Worm (Caenorhabditis elegans): Measurements from ENCODE around the gene F26A10.2.

F26A10.2 gene

ce11 chrX:7614466-7614865 lies 30.7 kb downstream of the F26A10.2 start:
- TF ChIP-seq ama-1 (optimal IDR thresholded peaks at IDR 0.05): no peak
- no peak for TF ChIP-seq pes-1 (GFP tag; IDR thresholded peaks at IDR 0.05)
- no peak for TF ChIP-seq tbx-37 (GFP tag; conservative IDR thresholded peaks at IDR 0.05)
- TF ChIP-seq scrt-1 (GFP tag; IDR thresholded peaks at IDR 0.05): no peak
- no peak for TF ChIP-seq aly-1 (tag; optimal IDR thresholded peaks at IDR 0.05)
- no peak for TF ChIP-seq B0310.2 (tag; optimal IDR thresholded peaks at IDR 0.05)
- no peak for TF ChIP-seq tbx-11 (GFP tag; IDR thresholded peaks at IDR 0.05)
- no peak for TF ChIP-seq flt-1 (GFP tag; IDR thresholded peaks at IDR 0.05)
- TF ChIP-seq sea-1 (GFP tag; conservative IDR thresholded peaks at IDR 0.05): no peak
- no peak for TF ChIP-seq ets-7 (tag; optimal IDR thresholded peaks at IDR 0.05)

ce11 chrX:7607982-7608381 lies 37.2 kb downstream of the F26A10.2 start, which contains the start of gene twk-17:
twk-17 (minus strand) TSS chrX:7608082.
- TF ChIP-seq B0310.2 (tag; optimal IDR thresholded peaks at IDR 0.05) (no peak), ets-7 (tag; optimal IDR thresholded peaks at IDR 0.05) (no peak), flt-1 (GFP tag; IDR thresholded peaks at IDR 0.05) (no peak)

- TF ChIP-seq ets-7 (tag; optimal IDR thresholded peaks at IDR 0.05): no peak
- TF ChIP-seq tbx-11 (GFP tag; IDR thresholded peaks at IDR 0.05): no peak
- no peak for TF ChIP-seq B0310.2 (tag; optimal IDR thresholded peaks at IDR 0.05)
- TF ChIP-seq hnd-1 (tag; optimal IDR thresholded peaks at IDR 0.05): no peak
- TF ChIP-seq ceh-36 (tag; optimal IDR thresholded peaks at IDR 0.05): no peak
- no peak for TF ChIP-seq hmbx-1 (tag; optimal IDR thresholded peaks at IDR 0.05)
- no peak for TF ChIP-seq scrt-1 (GFP tag; IDR thresholded peaks at IDR 0.05)
- no peak for TF ChIP-seq flt-1 (GFP tag; IDR thresholded peaks at IDR 0.05)
- TF ChIP-seq ama-1 (optimal IDR thresholded peaks at IDR 0.05): no peak
- TF ChIP-seq sea-1 (GFP tag; conservative IDR thresholded peaks at IDR 0.05): no peak
- no peak for TF ChIP-seq tra-4 (tag; optimal IDR thresholded peaks at IDR 0.05)
- TF ChIP-seq hmg-4 (GFP tag; optimal IDR thresholded peaks at IDR 0.05): no peak
Measured at ce11 chrX:7596627-7597026, 48.6 kb downstream of the F26A10.2 start, which contains the start of gene C44E12.1. C44E12.1 (plus strand) TSS chrX:7596927.

DNA sequence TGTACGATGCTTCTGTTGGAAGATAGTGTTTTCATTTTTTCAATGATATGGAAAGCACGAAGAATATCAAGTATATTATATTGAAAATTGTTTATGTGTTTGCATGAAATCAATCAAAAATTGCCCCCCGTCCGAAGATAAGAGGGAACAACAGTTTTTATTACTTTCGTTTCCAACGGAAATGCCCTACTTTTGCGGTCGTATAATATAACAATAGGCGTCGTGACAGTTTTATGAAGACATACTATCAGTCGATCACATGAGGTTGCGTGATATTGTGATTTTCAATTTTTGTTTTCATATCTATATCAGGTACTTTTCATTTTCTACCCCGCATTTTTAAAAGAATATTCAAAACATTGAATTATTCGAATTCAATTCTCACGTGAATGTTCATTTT lies 49.2 kb downstream of the F26A10.2 start:
- TF ChIP-seq hnd-1 (tag; optimal IDR thresholded peaks at IDR 0.05) (no peak), ets-7 (tag; optimal IDR thresholded peaks at IDR 0.05) (no peak), hmbx-1 (tag; optimal IDR thresholded peaks at IDR 0.05) (no peak), hmg-4 (GFP tag; optimal IDR thresholded peaks at IDR 0.05) (no peak), F13C5.2 (tag; optimal IDR thresholded peaks at IDR 0.05) (no peak), ceh-13 (GFP tag; optimal IDR thresholded peaks at IDR 0.05) (no peak), pes-1 (GFP tag; IDR thresholded peaks at IDR 0.05) (no peak), aly-1 (tag; optimal IDR thresholded peaks at IDR 0.05) (no peak), flt-1 (GFP tag; IDR thresholded peaks at IDR 0.05) (no peak), B0310.2 (tag; optimal IDR thresholded peaks at IDR 0.05) (no peak), tbx-11 (GFP tag; IDR thresholded peaks at IDR 0.05) (no peak), sea-1 (GFP tag; conservative IDR thresholded peaks at IDR 0.05) (no peak), tra-4 (tag; optimal IDR thresholded peaks at IDR 0.05) (no peak), scrt-1 (GFP tag; IDR thresholded peaks at IDR 0.05) (no peak), ceh-36 (tag; optimal IDR thresholded peaks at IDR 0.05) (no peak), ama-1 (optimal IDR thresholded peaks at IDR 0.05) (no peak), tbx-37 (GFP tag; conservative IDR thresholded peaks at IDR 0.05) (no peak)

DNA sequence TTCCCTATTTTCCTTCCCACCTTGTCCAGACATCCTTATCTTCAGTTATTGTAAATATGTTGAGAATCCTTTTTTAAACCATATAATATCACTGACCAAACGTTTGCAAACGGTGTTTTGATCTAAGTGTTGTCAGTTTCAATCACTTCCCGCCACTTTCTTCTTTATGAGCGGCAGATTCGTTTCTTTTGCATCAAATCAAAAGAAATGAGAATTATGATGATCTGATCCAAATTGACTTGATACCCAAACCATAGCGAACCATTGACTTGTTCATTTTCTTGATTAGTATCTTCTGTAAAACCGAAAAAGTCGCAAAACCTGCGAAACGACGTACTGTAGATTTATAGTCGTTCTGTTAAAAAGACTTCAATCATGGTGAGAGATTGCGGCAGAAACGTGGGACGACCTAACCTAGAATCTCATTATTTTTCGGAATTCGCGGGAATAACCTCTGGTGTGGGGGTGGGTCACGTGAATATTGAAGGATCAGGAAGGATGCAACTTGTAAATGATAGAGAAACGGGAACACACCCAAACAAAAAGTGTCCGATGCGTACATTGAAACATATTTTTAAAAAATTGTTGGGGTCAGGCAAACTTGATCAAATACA lies 51.2 kb downstream of the F26A10.2 start:
- TF ChIP-seq flt-1 (GFP tag; IDR thresholded peaks at IDR 0.05): no peak
- TF ChIP-seq ceh-13 (GFP tag; optimal IDR thresholded peaks at IDR 0.05): no peak
- TF ChIP-seq hnd-1 (tag; optimal IDR thresholded peaks at IDR 0.05): no peak
- TF ChIP-seq hmbx-1 (tag; optimal IDR thresholded peaks at IDR 0.05): no peak
- TF ChIP-seq tbx-37 (GFP tag; conservative IDR thresholded peaks at IDR 0.05): no peak
- TF ChIP-seq tbx-11 (GFP tag; IDR thresholded peaks at IDR 0.05): no peak
- TF ChIP-seq F13C5.2 (tag; optimal IDR thresholded peaks at IDR 0.05): no peak
- TF ChIP-seq aly-1 (tag; optimal IDR thresholded peaks at IDR 0.05): no peak

DNA sequence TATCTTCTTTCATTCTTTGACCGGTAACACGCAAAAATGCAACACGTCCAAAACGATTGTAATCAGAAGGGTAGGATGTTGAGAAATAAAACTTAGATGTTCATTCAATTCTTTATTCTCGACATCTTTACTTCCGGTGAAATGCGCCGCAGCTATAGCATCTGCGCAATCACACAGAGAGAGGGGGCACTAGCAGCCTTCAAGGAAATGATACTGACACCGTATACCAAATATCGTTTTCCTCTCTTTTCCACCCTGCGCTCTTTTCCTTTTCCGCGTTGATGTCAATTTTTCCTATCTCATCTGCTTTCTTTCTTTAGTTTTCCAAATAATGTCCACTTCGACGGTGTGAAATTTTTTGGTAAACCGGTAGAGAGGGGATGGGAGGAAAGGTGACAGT lies 54.5 kb downstream of the F26A10.2 start:
- TF ChIP-seq flt-1 (GFP tag; IDR thresholded peaks at IDR 0.05) (no peak), ets-7 (tag; optimal IDR thresholded peaks at IDR 0.05) (no peak), ama-1 (optimal IDR thresholded peaks at IDR 0.05) (no peak), aly-1 (tag; optimal IDR thresholded peaks at IDR 0.05) (no peak), ceh-36 (tag; optimal IDR thresholded peaks at IDR 0.05) (no peak), hmg-4 (GFP tag; optimal IDR thresholded peaks at IDR 0.05) (no peak), F13C5.2 (tag; optimal IDR thresholded peaks at IDR 0.05) (no peak), sea-1 (GFP tag; conservative IDR thresholded peaks at IDR 0.05) (no peak), hnd-1 (tag; optimal IDR thresholded peaks at IDR 0.05) (no peak), ceh-13 (GFP tag; optimal IDR thresholded peaks at IDR 0.05) (no peak), pes-1 (GFP tag; IDR thresholded peaks at IDR 0.05) (no peak), tbx-11 (GFP tag; IDR thresholded peaks at IDR 0.05) (no peak)

- TF ChIP-seq tbx-37 (GFP tag; conservative IDR thresholded peaks at IDR 0.05) (no peak), ama-1 (optimal IDR thresholded peaks at IDR 0.05) (no peak), scrt-1 (GFP tag; IDR thresholded peaks at IDR 0.05) (no peak), tra-4 (tag; optimal IDR thresholded peaks at IDR 0.05) (no peak), flt-1 (GFP tag; IDR thresholded peaks at IDR 0.05) (no peak)
Measured at ce11 chrX:7587741-7588235, 57.4 kb downstream of the F26A10.2 start.

DNA sequence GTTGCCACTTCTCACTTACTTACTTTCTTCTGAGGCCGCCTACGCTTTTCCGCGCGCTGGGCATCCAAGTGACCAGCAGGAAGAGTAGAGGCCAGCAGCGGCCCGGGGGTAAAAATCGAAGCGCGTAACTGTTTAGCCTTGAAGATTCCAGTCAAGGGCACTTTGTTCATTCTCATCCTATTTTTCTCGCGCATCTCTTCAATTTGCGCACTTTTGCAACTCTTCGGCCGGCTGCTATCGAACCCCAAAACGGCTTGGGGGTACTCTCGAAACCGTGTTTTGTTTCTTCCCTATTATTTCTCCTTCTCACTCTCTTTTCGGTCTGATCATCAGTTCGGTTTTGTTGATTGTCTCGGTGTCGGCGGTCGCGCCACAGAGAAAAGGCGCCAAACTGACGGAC lies 58.6 kb downstream of the F26A10.2 start:
- TF ChIP-seq ceh-13 (GFP tag; optimal IDR thresholded peaks at IDR 0.05) (no peak), pes-1 (GFP tag; IDR thresholded peaks at IDR 0.05) (no peak), ama-1 (optimal IDR thresholded peaks at IDR 0.05) (no peak), scrt-1 (GFP tag; IDR thresholded peaks at IDR 0.05) (no peak), F13C5.2 (tag; optimal IDR thresholded peaks at IDR 0.05) (no peak)

Measured in whole organism, early embryonic.